Worm (Caenorhabditis elegans) whole organism, L4 larva: ENCODE results near the gene nhr-128.

Experiments used
- F10B5.3 ChIP-seq: sonication (generic microtip); optimal IDR thresholded peaks from 2 replicates; lab custom pipeline; 2016; ENCODE audit warnings: mild to moderate bottlenecking, missing genetic modification characterization, missing compliant biosample characterization
- F44E2.7 ChIP-seq: fragments of 200-800 bp; sonication (Bioruptor generic); IDR thresholded peaks from 2 replicates; pipeline ENCODE4 v2.1.2; 2022; ENCODE audit warnings: missing genetic modification characterization, missing compliant biosample characterization
- F49E8.2 ChIP-seq: sonication (generic microtip); optimal IDR thresholded peaks from 2 replicates; lab custom pipeline; 2016; ENCODE audit warnings: missing compliant biosample characterization, mild to moderate bottlenecking, missing genetic modification characterization, borderline replicate concordance
- T20F7.1 ChIP-seq: fragments of 200-800 bp; sonication (Bioruptor generic); optimal IDR thresholded peaks from 2 replicates; lab custom pipeline; 2018; ENCODE audit warnings: mild to moderate bottlenecking, missing genetic modification characterization, missing compliant biosample characterization
- T26A8.4 ChIP-seq: fragments of 200-800 bp; sonication (Bioruptor generic); IDR thresholded peaks from 2 replicates; pipeline ENCODE4 v1.3.6; 2022; ENCODE audit warnings: missing genetic modification characterization, missing compliant biosample characterization
- Y5F2A.4 ChIP-seq: fragments of 200-800 bp; sonication (Bioruptor generic); optimal IDR thresholded peaks from 2 replicates; lab custom pipeline; 2018; ENCODE audit warnings: mild to moderate bottlenecking, missing genetic modification characterization, missing compliant biosample characterization
- ZK546.5 ChIP-seq, 2 experiments: sonication (generic microtip); optimal IDR thresholded peaks; 2 replicates each; lab custom pipeline; 2017; ENCODE audit warnings: missing biosample characterization in 2 of 2, missing genetic modification characterization in 2 of 2
- arid-1 ChIP-seq: fragments of 200-800 bp; sonication (Bioruptor generic); conservative IDR thresholded peaks from 2 replicates; pipeline ENCODE4 v1.3.6; 2022; ENCODE audit warnings: missing genetic modification reagents, missing genetic modification characterization, missing compliant biosample characterization
- attf-4 ChIP-seq: sonication (generic microtip); optimal IDR thresholded peaks from 3 replicates; lab custom pipeline; 2017; ENCODE audit warnings: missing biosample characterization, missing genetic modification characterization
- ceh-20 ChIP-seq: fragments of 200-800 bp; sonication (Bioruptor generic); IDR thresholded peaks from 2 replicates; pipeline ENCODE4 v1.3.6; 2022; ENCODE audit warnings: missing genetic modification reagents, missing genetic modification characterization, missing compliant biosample characterization
- ceh-28 ChIP-seq: fragments of 150-350 bp; optimal IDR thresholded peaks from 2 replicates; lab custom pipeline; 2014; ENCODE audit warnings: missing biosample characterization, missing genetic modification reagents, missing genetic modification characterization
- cey-2 ChIP-seq: sonication (generic microtip); optimal IDR thresholded peaks from 3 replicates; lab custom pipeline; 2017; ENCODE audit warnings: missing genetic modification characterization, mild to moderate bottlenecking, missing compliant biosample characterization, antibody characterized with exemption, borderline replicate concordance; ENCODE audit not compliant: insufficient read depth
- daf-16 ChIP-seq, 3 experiments: sonication (generic microtip); optimal IDR thresholded peaks; 2 replicates each; lab custom pipeline; 2016 to 2017; ENCODE audit warnings: missing genetic modification characterization in 3 of 3, missing genetic modification reagents in 3 of 3, mild to moderate bottlenecking in 2 of 3, missing compliant biosample characterization in 2 of 3, missing biosample characterization in 1 of 3, moderate library complexity in 1 of 3
- dmd-6 ChIP-seq: fragments of 200-800 bp; sonication (Bioruptor generic); IDR thresholded peaks from 2 replicates; pipeline ENCODE4 v1.3.6; 2022; ENCODE audit warnings: missing genetic modification reagents, missing genetic modification characterization, missing compliant biosample characterization
- dmd-8 ChIP-seq: fragments of 200-800 bp; sonication (Bioruptor generic); IDR thresholded peaks from 2 replicates; pipeline ENCODE4 v1.3.6; 2022; ENCODE audit warnings: missing genetic modification characterization, missing compliant biosample characterization
- dmd-9 ChIP-seq: fragments of 200-800 bp; sonication (Bioruptor generic); IDR thresholded peaks from 2 replicates; pipeline ENCODE4 v1.3.6; 2022; ENCODE audit warnings: missing genetic modification reagents, missing genetic modification characterization, missing compliant biosample characterization
- dpl-1 ChIP-seq: fragments of 150-350 bp; optimal IDR thresholded peaks from 2 replicates; lab custom pipeline; 2014; ENCODE audit warnings: missing biosample characterization, missing genetic modification reagents, missing genetic modification characterization
- fkh-10 ChIP-seq: fragments of 150-350 bp; optimal IDR thresholded peaks from 2 replicates; lab custom pipeline; 2014; ENCODE audit warnings: missing biosample characterization, missing genetic modification reagents, missing genetic modification characterization
- fos-1 ChIP-seq: fragments of 150-350 bp; optimal IDR thresholded peaks from 2 replicates; lab custom pipeline; 2014; ENCODE audit warnings: missing biosample characterization, missing genetic modification characterization
- jun-1 ChIP-seq: fragments of 150-350 bp; optimal IDR thresholded peaks from 2 replicates; lab custom pipeline; 2014; ENCODE audit warnings: missing biosample characterization, missing genetic modification reagents, missing genetic modification characterization
- lim-7 ChIP-seq: fragments of 200-800 bp; sonication (Bioruptor generic); IDR thresholded peaks from 2 replicates; pipeline ENCODE4 v1.3.6; 2022; ENCODE audit warnings: missing genetic modification characterization, missing compliant biosample characterization
- lin-1 ChIP-seq: fragments of 200-800 bp; sonication (Bioruptor generic); IDR thresholded peaks from 2 replicates; pipeline ENCODE4 v1.3.6; 2022; ENCODE audit warnings: missing genetic modification reagents, missing genetic modification characterization, missing compliant biosample characterization
- lin-38 ChIP-seq: fragments of 200-800 bp; sonication (Bioruptor generic); IDR thresholded peaks from 2 replicates; pipeline ENCODE4 v1.3.6; 2022; ENCODE audit warnings: missing genetic modification reagents, missing genetic modification characterization, missing compliant biosample characterization
- mdl-1 ChIP-seq, 2 experiments: fragments of 150-350 bp in 1 of 2; sonication (generic microtip) in 1 of 2; optimal IDR thresholded peaks; 2 replicates each; lab custom pipeline; 2014 to 2017; ENCODE audit warnings: missing biosample characterization in 2 of 2, missing genetic modification characterization in 2 of 2
- mep-1 ChIP-seq: fragments of 150-350 bp; sonication (generic microtip); optimal IDR thresholded peaks from 3 replicates; lab custom pipeline; 2014; ENCODE audit warnings: missing biosample characterization, missing genetic modification characterization
- mes-2 ChIP-seq: sonication (generic microtip); optimal IDR thresholded peaks from 2 replicates; lab custom pipeline; 2016; ENCODE audit warnings: missing genotype, mild to moderate bottlenecking, missing genetic modification characterization, missing compliant biosample characterization; ENCODE audit not compliant: poor library complexity, severe bottlenecking
- mxl-2 ChIP-seq: fragments of 200-800 bp; sonication (Bioruptor generic); conservative IDR thresholded peaks from 2 replicates; pipeline ENCODE4 v1.3.6; 2022; ENCODE audit warnings: missing genetic modification reagents, missing genetic modification characterization, missing compliant biosample characterization
- nhr-102 ChIP-seq: sonication (generic microtip); optimal IDR thresholded peaks from 2 replicates; lab custom pipeline; 2016; ENCODE audit warnings: mild to moderate bottlenecking, missing genetic modification characterization, moderate library complexity, missing compliant biosample characterization
- nhr-237 ChIP-seq: sonication (generic microtip); optimal IDR thresholded peaks from 2 replicates; lab custom pipeline; 2017; ENCODE audit warnings: missing biosample characterization, missing genetic modification characterization
- nhr-28 ChIP-seq: fragments of 150-350 bp; optimal IDR thresholded peaks from 2 replicates; lab custom pipeline; 2014; ENCODE audit warnings: missing biosample characterization, missing genetic modification characterization
- nhr-76 ChIP-seq: fragments of 150-350 bp; optimal IDR thresholded peaks from 2 replicates; lab custom pipeline; 2014; ENCODE audit warnings: missing biosample characterization, missing genetic modification characterization
- nhr-77 ChIP-seq: fragments of 150-350 bp; optimal IDR thresholded peaks from 2 replicates; lab custom pipeline; 2014; ENCODE audit warnings: missing biosample characterization, missing genetic modification characterization
- pha-4 ChIP-seq, 2 experiments: fragments of 150-350 bp in 1 of 2; fragments of 200-800 bp in 1 of 2; sonication (Bioruptor generic) in 1 of 2; IDR thresholded peaks in 1 of 2; optimal IDR thresholded peaks in 1 of 2; 2 replicates each; pipeline versions ENCODE4 v1.3.6 to Lab custom; 2014 to 2022; ENCODE audit warnings: missing genetic modification characterization in 2 of 2, missing genetic modification reagents in 2 of 2, missing biosample characterization in 1 of 2, missing compliant biosample characterization in 1 of 2
- pqm-1 ChIP-seq: sonication (generic microtip); optimal IDR thresholded peaks from 2 replicates; lab custom pipeline; 2017; ENCODE audit warnings: missing biosample characterization, missing genetic modification characterization
- sdz-12 ChIP-seq: fragments of 200-800 bp; sonication (Bioruptor generic); optimal IDR thresholded peaks from 2 replicates; lab custom pipeline; 2018; ENCODE audit warnings: mild to moderate bottlenecking, missing genetic modification characterization, missing compliant biosample characterization
- skn-1 ChIP-seq: fragments of 150-350 bp; optimal IDR thresholded peaks from 2 replicates; lab custom pipeline; 2014; ENCODE audit warnings: missing biosample characterization, missing genetic modification characterization
- unc-130 ChIP-seq: sonication (generic microtip); optimal IDR thresholded peaks from 2 replicates; lab custom pipeline; 2016; ENCODE audit warnings: missing genetic modification reagents, missing genetic modification characterization, missing compliant biosample characterization
- unc-62 ChIP-seq, 3 experiments: fragments of 150-350 bp in 1 of 3; sonication (generic microtip); optimal IDR thresholded peaks in 2 of 3; peaks in 1 of 3; 1 replicate in 1 of 3; 2 replicates in 2 of 3; lab custom pipeline; 2014 to 2017; ENCODE audit warnings: missing biosample characterization in 3 of 3, missing genetic modification characterization in 3 of 3, missing genetic modification reagents in 3 of 3, missing genotype in 1 of 3
- zip-11 ChIP-seq: fragments of 200-800 bp; sonication (Bioruptor generic); IDR thresholded peaks from 2 replicates; pipeline ENCODE4 v1.3.6; 2022; ENCODE audit warnings: missing genetic modification characterization, missing compliant biosample characterization
- ztf-7 ChIP-seq: fragments of 150-350 bp; optimal IDR thresholded peaks from 2 replicates; lab custom pipeline; 2014; ENCODE audit warnings: missing biosample characterization, missing genetic modification characterization

The nhr-128 gene

ce11 chrV:2201240-2201639, 20.6 kb upstream of the nhr-128 start, which contains the start of gene cyp-32B1 (continued):
- TF ChIP-seq lim-7 (GFP tag; lab: Robert Waterston, UW) (no peak), T20F7.1 (no peak), mep-1 (no peak), dmd-8 (GFP tag; lab: Robert Waterston, UW) (no peak), unc-62 (GFP tag; optimal IDR thresholded peaks at IDR 0.05 in 1 of 2; lab: Kevin White, UChicago) (no peak), unc-62 (tag; optimal IDR thresholded peaks at IDR 0.05; lab: Kevin White, UChicago) (no peak), dmd-6 (peak; percentile 50; the same call in 1 of the 2 replicates), mes-2 (tag; lab: Kevin White, UChicago) (no peak), F44E2.7 (GFP tag; lab: Robert Waterston, UW) (no peak), mdl-1 (tag; optimal IDR thresholded peaks at IDR 0.05; lab: Kevin White, UChicago) (peak in 1 of 2 experiments; percentile 15), skn-1 (tag; lab: Kevin White, UChicago) (no peak), dmd-9 (GFP tag; lab: Robert Waterston, UW) (no peak), nhr-76 (tag; lab: Kevin White, UChicago) (no peak), ceh-28 (tag; lab: Kevin White, UChicago) (no peak), ceh-20 (GFP tag; lab: Robert Waterston, UW) (no peak)
- TF ChIP-seq, all 104 proteins: peak for 8

- TF ChIP-seq dpl-1 (no peak), lin-38 (GFP tag; lab: Robert Waterston, UW) (no peak), ztf-7 (tag; lab: Kevin White, UChicago) (no peak), zip-11 (GFP tag; lab: Robert Waterston, UW) (no peak), Y5F2A.4 (GFP tag; lab: Kevin White, UChicago) (no peak), daf-16 (GFP tag; optimal IDR thresholded peaks at IDR 0.05; lab: Kevin White, UChicago) (no peak), daf-16 (tag; optimal IDR thresholded peaks at IDR 0.05; lab: Kevin White, UChicago) (no peak), nhr-237 (tag; lab: Kevin White, UChicago) (no peak), attf-4 (tag; lab: Kevin White, UChicago) (no peak), F49E8.2 (tag; lab: Kevin White, UChicago) (no peak), ZK546.5 (tag; optimal IDR thresholded peaks at IDR 0.05; lab: Kevin White, UChicago) (no peak), F10B5.3 (tag; lab: Kevin White, UChicago) (no peak), jun-1 (tag; lab: Kevin White, UChicago) (no peak), dmd-6 (no peak), T26A8.4 (no peak), fos-1 (tag; lab: Kevin White, UChicago) (no peak), dmd-8 (GFP tag; lab: Robert Waterston, UW) (no peak), fkh-10 (GFP tag; lab: Kevin White, UChicago) (no peak)
Observed at ce11 chrV:2204080-2204479, 17.8 kb upstream of the nhr-128 start, which contains the start of gene cyp-33C12. cyp-33C12 (minus strand) TSS chrV:2204400.

ce11 chrV:2206181-2206580, 15.7 kb upstream of the nhr-128 start, which contains the start of gene srt-40:
srt-40 (minus strand) TSS chrV:2206281.
- TF ChIP-seq pha-4 (GFP tag; IDR thresholded peaks at IDR 0.05; lab: Robert Waterston, UW), result no peak
- TF ChIP-seq pha-4 (tag; optimal IDR thresholded peaks at IDR 0.05; lab: Kevin White, UChicago), result no peak
- TF ChIP-seq nhr-102 (tag; lab: Kevin White, UChicago), result no peak
- TF ChIP-seq nhr-28 (tag; lab: Kevin White, UChicago), result no peak
- no peak for TF ChIP-seq sdz-12 (GFP tag; lab: Kevin White, UChicago)
- TF ChIP-seq nhr-77 (tag; lab: Kevin White, UChicago), result no peak
- TF ChIP-seq pqm-1 (tag; lab: Kevin White, UChicago), result no peak
- TF ChIP-seq nhr-237 (tag; lab: Kevin White, UChicago), result no peak
- no peak for TF ChIP-seq lin-1 (GFP tag; lab: Robert Waterston, UW)
- no peak for TF ChIP-seq unc-130 (GFP tag; lab: Kevin White, UChicago)
- no peak for TF ChIP-seq arid-1 (GFP tag; lab: Robert Waterston, UW)
- TF ChIP-seq unc-62 (GFP tag; optimal IDR thresholded peaks at IDR 0.05 in 1 of 2; lab: Kevin White, UChicago), result no peak
- no peak for TF ChIP-seq unc-62 (tag; optimal IDR thresholded peaks at IDR 0.05; lab: Kevin White, UChicago)
- no peak for TF ChIP-seq F44E2.7 (GFP tag; lab: Robert Waterston, UW)
- no peak for TF ChIP-seq daf-16 (GFP tag; optimal IDR thresholded peaks at IDR 0.05; lab: Kevin White, UChicago)
- no peak for TF ChIP-seq daf-16 (tag; optimal IDR thresholded peaks at IDR 0.05; lab: Kevin White, UChicago)
- no peak for TF ChIP-seq mxl-2 (GFP tag; lab: Robert Waterston, UW)
- TF ChIP-seq mdl-1 (tag; optimal IDR thresholded peaks at IDR 0.05; lab: Kevin White, UChicago), result no peak
- no peak for TF ChIP-seq cey-2 (tag; lab: Kevin White, UChicago)
- no peak for TF ChIP-seq jun-1 (tag; lab: Kevin White, UChicago)
